Worm (Caenorhabditis elegans) whole organism, early embryonic: ENCODE data around the gene fem-1.
"Not testable (repeated sequence)": the region's sequence is repeated elsewhere in the genome, so short reads cannot be mapped to it uniquely, and the experiment has no call there.

Experiments
- aly-1 ChIP-seq: sonication (generic microtip); optimal IDR thresholded peaks from 2 replicates; lab custom pipeline; 2016; ENCODE audit warnings: missing genetic modification characterization, missing compliant biosample characterization
- ama-1 ChIP-seq: fragments of 150-350 bp; optimal IDR thresholded peaks from 2 replicates; lab custom pipeline; 2014
- ceh-36 ChIP-seq: sonication (generic microtip); optimal IDR thresholded peaks from 2 replicates; lab custom pipeline; 2016; ENCODE audit warnings: missing genetic modification characterization, inconsistent platforms, missing compliant biosample characterization
- flt-1 ChIP-seq: fragments of 200-800 bp; sonication (Bioruptor generic); IDR thresholded peaks from 2 replicates; pipeline ENCODE4 v1.3.6; 2022; ENCODE audit warnings: missing genetic modification characterization, missing compliant biosample characterization
- hmg-4 ChIP-seq: fragments of 200-800 bp; sonication (Bioruptor generic); optimal IDR thresholded peaks from 2 replicates; lab custom pipeline; 2018; ENCODE audit warnings: mild to moderate bottlenecking, missing genetic modification characterization, missing compliant biosample characterization
- pes-1 ChIP-seq: fragments of 200-800 bp; sonication (Bioruptor generic); IDR thresholded peaks from 2 replicates; pipeline ENCODE4 v1.3.6; 2022; ENCODE audit warnings: missing genetic modification reagents, missing genetic modification characterization, missing compliant biosample characterization
- tbx-37 ChIP-seq: fragments of 200-800 bp; sonication (Bioruptor generic); conservative IDR thresholded peaks from 2 replicates; pipeline ENCODE4 v1.3.6; 2022; ENCODE audit warnings: missing genetic modification reagents, missing genetic modification characterization, missing compliant biosample characterization

ce11 chrIV:5491054-5491453, 46.7 kb downstream of the fem-1 start, which contains the start of gene B0273.115:
- TF ChIP-seq aly-1 (tag; lab: Kevin White, UChicago); hmg-4 (GFP tag; lab: Kevin White, UChicago); tbx-37 (GFP tag; lab: Robert Waterston, UW); flt-1 (GFP tag; lab: Robert Waterston, UW); ama-1 (lab: Kevin White, UChicago); pes-1 (GFP tag; lab: Robert Waterston, UW); ceh-36: not testable (repeated sequence)
